Worm (Caenorhabditis elegans) whole organism, late embryonic: ENCODE data around the gene Y39G8C.2.
A peak's percentile ranks its signal among the peaks of the same experiment; 100 is the strongest.

Experiments used
- C08G9.2 ChIP-seq: sonication (generic microtip); optimal IDR thresholded peaks from 2 replicates; lab custom pipeline; 2016; ENCODE audit warnings: mild to moderate bottlenecking, missing genetic modification characterization, moderate library complexity, missing compliant biosample characterization
- C38D4.7 ChIP-seq: fragments of 200-800 bp; sonication (Bioruptor generic); optimal IDR thresholded peaks from 2 replicates; lab custom pipeline; 2018; ENCODE audit warnings: mild to moderate bottlenecking, missing genetic modification characterization, moderate library complexity, missing compliant biosample characterization
- F13H6.1 ChIP-seq: sonication (generic microtip); optimal IDR thresholded peaks from 2 replicates; lab custom pipeline; 2016; ENCODE audit warnings: missing genetic modification characterization, missing compliant biosample characterization
- K02D7.2 ChIP-seq: sonication (generic microtip); optimal IDR thresholded peaks from 2 replicates; lab custom pipeline; 2017; ENCODE audit warnings: mild to moderate bottlenecking, missing genetic modification characterization, missing compliant biosample characterization
- K09A11.1 ChIP-seq: sonication (generic microtip); optimal IDR thresholded peaks from 2 replicates; lab custom pipeline; 2017; ENCODE audit warnings: antibody characterized with exemption, mild to moderate bottlenecking, missing genetic modification characterization, missing compliant biosample characterization; ENCODE audit not compliant: insufficient read depth
- T23F11.4 ChIP-seq: fragments of 200-800 bp; sonication (Bioruptor generic); optimal IDR thresholded peaks from 2 replicates; lab custom pipeline; 2018; ENCODE audit warnings: mild to moderate bottlenecking, missing genetic modification characterization, missing compliant biosample characterization
- Y22D7AL.16 ChIP-seq: sonication (generic microtip); optimal IDR thresholded peaks from 2 replicates; lab custom pipeline; 2016; ENCODE audit warnings: missing genetic modification characterization, missing compliant biosample characterization
- ahr-1 ChIP-seq: sonication (generic microtip); optimal IDR thresholded peaks from 2 replicates; lab custom pipeline; 2016; ENCODE audit warnings: missing genetic modification characterization, missing compliant biosample characterization
- ceh-14 ChIP-seq: sonication (generic microtip); optimal IDR thresholded peaks from 2 replicates; lab custom pipeline; 2016; ENCODE audit warnings: missing genotype, missing genetic modification characterization, missing compliant biosample characterization
- ceh-18 ChIP-seq: sonication (generic microtip); optimal IDR thresholded peaks from 2 replicates; lab custom pipeline; 2016; ENCODE audit warnings: missing genetic modification characterization, missing compliant biosample characterization
- ceh-2 ChIP-seq: sonication (generic microtip); optimal IDR thresholded peaks from 2 replicates; lab custom pipeline; 2016; ENCODE audit warnings: missing genotype, missing genetic modification characterization, missing compliant biosample characterization
- ceh-22 ChIP-seq: sonication (generic microtip); optimal IDR thresholded peaks from 2 replicates; lab custom pipeline; 2017; ENCODE audit warnings: missing biosample characterization, missing genetic modification characterization
- ceh-24 ChIP-seq: sonication (generic microtip); optimal IDR thresholded peaks from 2 replicates; lab custom pipeline; 2016; ENCODE audit warnings: mild to moderate bottlenecking, missing genetic modification characterization, missing compliant biosample characterization
- ceh-30 ChIP-seq: fragments of 150-350 bp; optimal IDR thresholded peaks from 2 replicates; lab custom pipeline; 2014; ENCODE audit warnings: missing biosample characterization, missing genetic modification characterization
- ceh-31 ChIP-seq: sonication (generic microtip); optimal IDR thresholded peaks from 2 replicates; lab custom pipeline; 2016; ENCODE audit warnings: missing genetic modification characterization, missing compliant biosample characterization
- ceh-45 ChIP-seq: fragments of 200-800 bp; sonication (Bioruptor generic); IDR thresholded peaks from 2 replicates; pipeline ENCODE4 v1.3.6; 2022; ENCODE audit warnings: missing genetic modification reagents, missing genetic modification characterization, missing compliant biosample characterization
- ceh-48 ChIP-seq: sonication (generic microtip); optimal IDR thresholded peaks from 2 replicates; lab custom pipeline; 2016; ENCODE audit warnings: missing genetic modification characterization, inconsistent platforms, missing compliant biosample characterization
- ceh-6 ChIP-seq: fragments of 200-800 bp; sonication (Bioruptor generic); optimal IDR thresholded peaks from 2 replicates; lab custom pipeline; 2018; ENCODE audit warnings: mild to moderate bottlenecking, missing genetic modification characterization, missing compliant biosample characterization
- che-1 ChIP-seq: sonication (generic microtip); optimal IDR thresholded peaks from 2 replicates; lab custom pipeline; 2016; ENCODE audit warnings: mild to moderate bottlenecking, missing genetic modification characterization, missing compliant biosample characterization
- dmd-4 ChIP-seq: sonication (generic microtip); optimal IDR thresholded peaks from 2 replicates; lab custom pipeline; 2016; ENCODE audit warnings: borderline replicate concordance, missing genetic modification characterization, missing compliant biosample characterization
- dve-1 ChIP-seq: sonication (generic microtip); optimal IDR thresholded peaks from 2 replicates; lab custom pipeline; 2017; ENCODE audit warnings: antibody characterized with exemption, mild to moderate bottlenecking, missing genetic modification characterization, missing compliant biosample characterization
- elt-2 ChIP-seq: sonication (generic microtip); optimal IDR thresholded peaks from 2 replicates; lab custom pipeline; 2016; ENCODE audit warnings: missing genetic modification reagents, missing genetic modification characterization, missing compliant biosample characterization
- elt-4 ChIP-seq: sonication (generic microtip); optimal IDR thresholded peaks from 2 replicates; lab custom pipeline; 2016; ENCODE audit warnings: missing genetic modification characterization, missing compliant biosample characterization
- fkh-10 ChIP-seq: fragments of 150-350 bp; optimal IDR thresholded peaks from 2 replicates; lab custom pipeline; 2014; ENCODE audit warnings: missing biosample characterization, missing genetic modification reagents, missing genetic modification characterization
- gmeb-2 ChIP-seq: sonication (generic microtip); optimal IDR thresholded peaks from 2 replicates; lab custom pipeline; 2016; ENCODE audit warnings: missing genetic modification characterization, inconsistent platforms, missing compliant biosample characterization
- hlh-13 ChIP-seq: fragments of 200-800 bp; sonication (Bioruptor generic); optimal IDR thresholded peaks from 2 replicates; lab custom pipeline; 2018; ENCODE audit warnings: mild to moderate bottlenecking, missing genetic modification characterization, missing compliant biosample characterization
- hlh-30 ChIP-seq: sonication (generic microtip); optimal IDR thresholded peaks from 2 replicates; lab custom pipeline; 2017; ENCODE audit warnings: antibody characterized with exemption, missing genetic modification characterization, missing compliant biosample characterization; ENCODE audit not compliant: insufficient read depth
- lim-6 ChIP-seq: sonication (generic microtip); optimal IDR thresholded peaks from 2 replicates; lab custom pipeline; 2016; ENCODE audit warnings: missing genetic modification characterization, missing compliant biosample characterization
- madf-2 ChIP-seq: sonication (generic microtip); optimal IDR thresholded peaks from 2 replicates; lab custom pipeline; 2017; ENCODE audit warnings: missing genetic modification characterization, missing compliant biosample characterization
- nhr-11 ChIP-seq: fragments of 150-350 bp; optimal IDR thresholded peaks from 2 replicates; lab custom pipeline; 2014; ENCODE audit warnings: missing biosample characterization, missing genetic modification characterization
- nhr-232 ChIP-seq: sonication (generic microtip); optimal IDR thresholded peaks from 2 replicates; lab custom pipeline; 2016; ENCODE audit warnings: missing genetic modification characterization, missing compliant biosample characterization
- pax-1 ChIP-seq: fragments of 150-350 bp; optimal IDR thresholded peaks from 2 replicates; lab custom pipeline; 2014; ENCODE audit warnings: missing biosample characterization, missing genetic modification characterization
- pha-4 ChIP-seq: fragments of 150-350 bp; optimal IDR thresholded peaks from 2 replicates; lab custom pipeline; 2018; ENCODE audit warnings: missing biosample characterization, missing genetic modification reagents, missing genetic modification characterization
- pqm-1 ChIP-seq: sonication (generic microtip); optimal IDR thresholded peaks from 2 replicates; lab custom pipeline; 2016; ENCODE audit warnings: missing genetic modification characterization, missing compliant biosample characterization
- ref-2 ChIP-seq: sonication (generic microtip); optimal IDR thresholded peaks from 2 replicates; lab custom pipeline; 2016; ENCODE audit warnings: missing genetic modification characterization, missing compliant biosample characterization
- sdc-2 ChIP-seq: sonication (generic microtip); optimal IDR thresholded peaks from 2 replicates; lab custom pipeline; 2016; ENCODE audit warnings: missing genotype, missing genetic modification characterization, missing compliant biosample characterization
- sox-4 ChIP-seq: sonication (generic microtip); optimal IDR thresholded peaks from 2 replicates; lab custom pipeline; 2017; ENCODE audit warnings: mild to moderate bottlenecking, missing genetic modification characterization, inconsistent platforms, missing compliant biosample characterization
- tbx-7 ChIP-seq: sonication (generic microtip); optimal IDR thresholded peaks from 2 replicates; lab custom pipeline; 2016; ENCODE audit warnings: missing genotype, missing genetic modification characterization, missing compliant biosample characterization
- unc-3 ChIP-seq, 2 experiments: fragments of 200-800 bp in 1 of 2; sonication (Bioruptor generic) in 1 of 2; sonication (generic microtip) in 1 of 2; conservative IDR thresholded peaks in 1 of 2; optimal IDR thresholded peaks in 1 of 2; 2 replicates each; pipeline versions ENCODE4 v1.3.6 to Lab custom; 2016 to 2022; ENCODE audit warnings: missing compliant biosample characterization in 2 of 2, missing genetic modification characterization in 2 of 2, missing genetic modification reagents in 1 of 2
- unc-42 ChIP-seq: sonication (generic microtip); optimal IDR thresholded peaks from 2 replicates; lab custom pipeline; 2016; ENCODE audit warnings: missing genotype, missing genetic modification characterization, missing compliant biosample characterization
- unc-86 ChIP-seq: sonication (generic microtip); optimal IDR thresholded peaks from 2 replicates; lab custom pipeline; 2016; ENCODE audit warnings: missing genetic modification characterization, missing compliant biosample characterization
- ztf-16 ChIP-seq: sonication (generic microtip); optimal IDR thresholded peaks from 2 replicates; lab custom pipeline; 2017; ENCODE audit warnings: missing genetic modification characterization, missing compliant biosample characterization

Y39G8C.2 gene

ce11 chrII:14063044-14063500 lies 34.3 kb downstream of the Y39G8C.2 start, which contains the start of gene lem-2 (continued):
- peak; percentile 95 for TF ChIP-seq ceh-2 (tag; lab: Kevin White, UChicago)
- peak; percentile 91 for TF ChIP-seq pqm-1 (tag; lab: Kevin White, UChicago)
- peak; percentile 88 for TF ChIP-seq ztf-16
- no peak for TF ChIP-seq ceh-22 (tag; lab: Kevin White, UChicago)
- peak; percentile 63 for TF ChIP-seq ceh-18 (tag; lab: Kevin White, UChicago)
- TF ChIP-seq K09A11.1 (tag; lab: Kevin White, UChicago) = no peak
- TF ChIP-seq che-1 (tag; lab: Kevin White, UChicago) = peak; percentile 45
- no peak for TF ChIP-seq ceh-6 (GFP tag; lab: Kevin White, UChicago)
- TF ChIP-seq pax-1 (tag; lab: Kevin White, UChicago) = no peak
- no peak for TF ChIP-seq sdc-2 (tag; lab: Kevin White, UChicago)
- peak; percentile 34 for TF ChIP-seq ceh-48 (tag; lab: Kevin White, UChicago)
- TF ChIP-seq fkh-10 (GFP tag; lab: Kevin White, UChicago) = no peak
- TF ChIP-seq hlh-30 (tag; lab: Kevin White, UChicago) = no peak
- TF ChIP-seq ceh-31 (tag; lab: Kevin White, UChicago) = peak; percentile 99
- peak; percentile 80 for TF ChIP-seq unc-42 (tag; lab: Kevin White, UChicago)
- TF ChIP-seq ceh-30 (tag; lab: Kevin White, UChicago) = no peak

DNA sequence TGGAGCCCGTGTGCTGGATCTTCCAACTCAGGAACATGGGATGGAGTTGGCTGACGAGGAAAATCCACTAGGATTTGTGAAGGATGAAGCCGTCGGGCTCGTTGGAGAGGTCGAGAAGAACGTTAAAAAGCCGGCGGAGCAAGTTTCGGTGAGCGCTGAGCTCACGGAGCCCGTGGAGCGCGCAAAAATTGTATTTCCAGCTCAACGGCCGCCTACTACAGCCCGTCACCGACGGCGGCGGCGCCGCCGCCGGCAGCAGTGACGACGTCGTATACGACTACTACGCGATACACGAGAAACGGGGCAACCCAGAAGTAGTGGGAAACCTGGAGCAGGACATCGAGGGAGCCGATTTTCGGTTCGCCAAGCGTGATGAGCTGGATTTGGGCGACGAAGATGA lies 36.5 kb downstream of the Y39G8C.2 start:
- TF ChIP-seq ceh-45 (GFP tag; lab: Robert Waterston, UW) (0 out of 2 replicates have a peak, but pooled peaks have one; percentile 16), dve-1 (tag; lab: Kevin White, UChicago) (no peak), ztf-16 (no peak), T23F11.4 (GFP tag; lab: Kevin White, UChicago) (no peak), unc-3 (GFP tag; conservative IDR thresholded peaks at IDR 0.05; lab: Robert Waterston, UW) (no peak), unc-3 (tag; optimal IDR thresholded peaks at IDR 0.05; lab: Kevin White, UChicago) (no peak), nhr-232 (no peak)
- TF ChIP-seq, all 69 proteins: peak for 1

DNA sequence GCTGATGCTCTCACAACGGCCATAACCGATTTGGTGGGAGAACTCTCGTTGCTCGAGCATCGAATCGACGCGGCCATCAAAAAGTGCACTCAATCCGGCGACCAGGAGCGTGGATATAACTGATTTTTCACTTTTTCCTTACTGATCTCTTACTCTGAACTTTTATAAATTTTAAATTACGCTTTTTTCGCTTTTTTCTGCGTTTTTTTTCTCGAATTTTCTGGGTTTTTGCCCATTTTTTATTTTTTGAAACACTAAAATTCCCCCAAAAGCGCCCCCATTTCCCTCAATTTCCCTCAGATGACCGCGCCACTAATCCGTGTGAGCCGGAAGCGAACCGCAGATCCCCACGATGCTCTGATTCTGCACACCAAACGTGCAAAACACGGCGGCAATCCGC lies 37.0 kb downstream of the Y39G8C.2 start, which contains the start of gene W01G7.4:
Gene W01G7.4, plus strand, starts transcription at position 301 of the 400 bp plus-strand sequence.
- TF ChIP-seq sox-4 (tag; lab: Kevin White, UChicago) (no peak), K02D7.2 (no peak), gmeb-2 (no peak), ref-2 (tag; lab: Kevin White, UChicago) (no peak), elt-2 (tag; lab: Kevin White, UChicago) (no peak), ztf-16 (no peak), ceh-14 (tag; lab: Kevin White, UChicago) (no peak), ahr-1 (tag; lab: Kevin White, UChicago) (no peak), ceh-2 (tag; lab: Kevin White, UChicago) (no peak)
- TF ChIP-seq, all 69 proteins: peak for 0

ce11 chrII:14059767-14060166 lies 37.7 kb downstream of the Y39G8C.2 start, which contains the start of gene rpb-11:
Gene rpb-11, plus strand, starts transcription at chrII:14060085.
- TF ChIP-seq C08G9.2 (tag; lab: Kevin White, UChicago) (no peak), hlh-30 (tag; lab: Kevin White, UChicago) (no peak), F13H6.1 (tag; lab: Kevin White, UChicago) (peak; percentile 24), unc-3 (GFP tag; conservative IDR thresholded peaks at IDR 0.05; lab: Robert Waterston, UW) (peak; percentile 65), unc-3 (tag; optimal IDR thresholded peaks at IDR 0.05; lab: Kevin White, UChicago) (peak; percentile 44), K09A11.1 (tag; lab: Kevin White, UChicago) (peak; percentile 29), ceh-48 (tag; lab: Kevin White, UChicago) (no peak), ceh-2 (tag; lab: Kevin White, UChicago) (peak; percentile 61), sdc-2 (tag; lab: Kevin White, UChicago) (peak; percentile 12), nhr-11 (tag; lab: Kevin White, UChicago) (no peak), madf-2 (tag; lab: Kevin White, UChicago) (peak; percentile 56), dmd-4 (no peak), unc-86 (tag; lab: Kevin White, UChicago) (peak; percentile 61), ceh-22 (tag; lab: Kevin White, UChicago) (no peak), unc-42 (tag; lab: Kevin White, UChicago) (peak; percentile 57), ceh-45 (GFP tag; lab: Robert Waterston, UW) (0 out of 2 replicates have a peak, but pooled peaks have one; percentile 33), ceh-14 (tag; lab: Kevin White, UChicago) (peak; percentile 74), tbx-7 (tag; lab: Kevin White, UChicago) (no peak), elt-4 (tag; lab: Kevin White, UChicago) (no peak), pha-4 (tag; lab: Kevin White, UChicago) (no peak), lim-6 (tag; lab: Kevin White, UChicago) (no peak), dve-1 (tag; lab: Kevin White, UChicago) (peak; percentile 6), pqm-1 (tag; lab: Kevin White, UChicago) (no peak), Y22D7AL.16 (tag; lab: Kevin White, UChicago) (peak; percentile 29), ceh-31 (tag; lab: Kevin White, UChicago) (peak; percentile 70), sox-4 (tag; lab: Kevin White, UChicago) (peak; percentile 48), ceh-24 (tag; lab: Kevin White, UChicago) (no peak), pax-1 (tag; lab: Kevin White, UChicago) (no peak), C38D4.7 (GFP tag; lab: Kevin White, UChicago) (peak; percentile 33), hlh-13 (GFP tag; lab: Kevin White, UChicago) (no peak), ceh-30 (tag; lab: Kevin White, UChicago) (peak; percentile 11)
